In genomic region chrIV:8475030-8475679, ce11 we compare ENCODE assay signal across 5 worm cellular contexts.
TF ChIP-seq lines count a peak whose summit lies in the region.

No protein-coding gene starts in this region.

TF ChIP-seq in whole organism, L1 larva, 84 proteins besides CTCF, POLR2A, EP300 and RAD21 (continues in another document):
- no peak for TF ChIP-seq unc-62 (GFP tag; optimal IDR thresholded peaks at IDR 0.05; lab: Kevin White, UChicago)
- TF ChIP-seq jun-1 (tag; optimal IDR thresholded peaks at IDR 0.05; lab: Kevin White, UChicago), result no peak
- TF ChIP-seq ceh-90 (tag; optimal IDR thresholded peaks at IDR 0.05; lab: Kevin White, UChicago), result no peak
- TF ChIP-seq nhr-12 (tag; optimal IDR thresholded peaks at IDR 0.05; lab: Kevin White, UChicago), result no peak
- TF ChIP-seq egl-13 (tag; optimal IDR thresholded peaks at IDR 0.05; lab: Kevin White, UChicago), result no peak
- no peak for TF ChIP-seq irx-1 (tag; optimal IDR thresholded peaks at IDR 0.05; lab: Kevin White, UChicago)
- TF ChIP-seq alr-1 (tag; optimal IDR thresholded peaks at IDR 0.05; lab: Kevin White, UChicago; ENCODE audit: borderline replicate concordance), result no peak
- no peak for TF ChIP-seq ama-1 (optimal IDR thresholded peaks at IDR 0.05; lab: Kevin White, UChicago)
- no peak for TF ChIP-seq hpl-2 (GFP tag; optimal IDR thresholded peaks at IDR 0.05; lab: Kevin White, UChicago)
- TF ChIP-seq lin-14 (GFP tag; optimal IDR thresholded peaks at IDR 0.05; lab: Kevin White, UChicago), result peak; percentile 39
- no peak for TF ChIP-seq nhr-85 (tag; lab: Kevin White, UChicago)
- no peak for TF ChIP-seq lin-39 (tag; optimal IDR thresholded peaks at IDR 0.05; lab: Kevin White, UChicago)
- no peak for TF ChIP-seq ztf-11 (tag; optimal IDR thresholded peaks at IDR 0.05; lab: Kevin White, UChicago)
- no peak for TF ChIP-seq ztf-4 (tag; optimal IDR thresholded peaks at IDR 0.05; lab: Kevin White, UChicago)
- no peak for TF ChIP-seq unc-98 (GFP tag; IDR thresholded peaks at IDR 0.05; lab: Robert Waterston, UW)
- TF ChIP-seq vab-15 (tag; optimal IDR thresholded peaks at IDR 0.05; lab: Kevin White, UChicago), result no peak
- TF ChIP-seq lir-3 (tag; optimal IDR thresholded peaks at IDR 0.05; lab: Kevin White, UChicago; ENCODE audit: poor library complexity), result no peak
- no peak for TF ChIP-seq ets-5 (GFP tag; IDR thresholded peaks at IDR 0.05; lab: Robert Waterston, UW)
- no peak for TF ChIP-seq nhr-20 (tag; optimal IDR thresholded peaks at IDR 0.05; lab: Kevin White, UChicago)
- no peak for TF ChIP-seq unc-130 (tag; optimal IDR thresholded peaks at IDR 0.05; lab: Kevin White, UChicago)

TF ChIP-seq in whole organism, L2 larva, 48 proteins besides CTCF, POLR2A, EP300 and RAD21:
- peak; percentile 12 for TF ChIP-seq crh-2 (tag; optimal IDR thresholded peaks at IDR 0.05; lab: Kevin White, UChicago)
- peak; percentile 27 for TF ChIP-seq sma-3 (GFP tag; optimal IDR thresholded peaks at IDR 0.05; lab: Kevin White, UChicago)
- peak; percentile 84 for TF ChIP-seq fos-1 (tag; optimal IDR thresholded peaks at IDR 0.05; lab: Kevin White, UChicago)
- no peak for TF ChIP-seq mdl-1 (tag; optimal IDR thresholded peaks at IDR 0.05; lab: Kevin White, UChicago)
- peak; percentile 48 for TF ChIP-seq sma-9 (GFP tag; optimal IDR thresholded peaks at IDR 0.05; lab: Kevin White, UChicago)
- TF ChIP-seq sma-9 (tag; optimal IDR thresholded peaks at IDR 0.05; lab: Kevin White, UChicago), result no peak

TF ChIP-seq in whole organism, L3 larva, 47 proteins besides CTCF, POLR2A, EP300 and RAD21:
- no peak for TF ChIP-seq nhr-67 (tag; optimal IDR thresholded peaks at IDR 0.05; lab: Kevin White, UChicago)
- peak; percentile 82 for TF ChIP-seq elt-2 (tag; optimal IDR thresholded peaks at IDR 0.05; lab: Kevin White, UChicago)
- peak; percentile 22 for TF ChIP-seq snpc-4 (tag; optimal IDR thresholded peaks at IDR 0.05; lab: Kevin White, UChicago)
- TF ChIP-seq nfya-1 (tag; optimal IDR thresholded peaks at IDR 0.05; lab: Kevin White, UChicago; ENCODE audit: insufficient read depth), result no peak
- TF ChIP-seq pqm-1 (tag; optimal IDR thresholded peaks at IDR 0.05; lab: Kevin White, UChicago), result peak; percentile 63
- TF ChIP-seq ceh-16 (tag; optimal IDR thresholded peaks at IDR 0.05; lab: Kevin White, UChicago), result no peak
TF ChIP-seq in whole organism, L3 larva: peak in this region for 3.

TF ChIP-seq in whole organism, L4 larva, 104 proteins besides CTCF, POLR2A, EP300 and RAD21 (continues in another document):
- TF ChIP-seq lsy-2 (tag; optimal IDR thresholded peaks at IDR 0.05; lab: Kevin White, UChicago) (no peak), daf-16 (GFP tag; optimal IDR thresholded peaks at IDR 0.05; lab: Kevin White, UChicago) (no peak), daf-16 (tag; optimal IDR thresholded peaks at IDR 0.05; lab: Kevin White, UChicago) (no peak), ceh-62 (tag; optimal IDR thresholded peaks at IDR 0.05; lab: Kevin White, UChicago) (no peak), ces-1 (GFP tag; optimal IDR thresholded peaks at IDR 0.05; lab: Kevin White, UChicago) (no peak), T26A8.4 (GFP tag; IDR thresholded peaks at IDR 0.05; lab: Robert Waterston, UW) (no peak), tra-1 (GFP tag; IDR thresholded peaks at IDR 0.05; lab: Robert Waterston, UW) (no peak), hlh-11 (tag; optimal IDR thresholded peaks at IDR 0.05; lab: Kevin White, UChicago) (peak; percentile 47), sdz-12 (GFP tag; optimal IDR thresholded peaks at IDR 0.05; lab: Kevin White, UChicago) (no peak), ceh-82 (tag; optimal IDR thresholded peaks at IDR 0.05; lab: Kevin White, UChicago) (no peak), set-16 (GFP tag; IDR thresholded peaks at IDR 0.05; lab: Robert Waterston, UW) (no peak), spr-1 (tag; optimal IDR thresholded peaks at IDR 0.05; lab: Kevin White, UChicago) (no peak), lin-1 (GFP tag; IDR thresholded peaks at IDR 0.05; lab: Robert Waterston, UW) (no peak), nhr-102 (tag; optimal IDR thresholded peaks at IDR 0.05; lab: Kevin White, UChicago) (no peak), zip-2 (tag; optimal IDR thresholded peaks at IDR 0.05; lab: Kevin White, UChicago) (no peak), nhr-11 (tag; optimal IDR thresholded peaks at IDR 0.05; lab: Kevin White, UChicago) (no peak), gei-8 (GFP tag; optimal IDR thresholded peaks at IDR 0.05; lab: Kevin White, UChicago) (no peak), R02D3.7 (tag; optimal IDR thresholded peaks at IDR 0.05; lab: Kevin White, UChicago) (no peak), unc-62 (GFP tag; optimal IDR thresholded peaks at IDR 0.05 in 1 of 2; lab: Kevin White, UChicago) (peak in 1 of 2 experiments; percentile 96), unc-62 (tag; optimal IDR thresholded peaks at IDR 0.05; lab: Kevin White, UChicago) (no peak), ceh-28 (tag; optimal IDR thresholded peaks at IDR 0.05; lab: Kevin White, UChicago) (no peak), duxl-1 (tag; optimal IDR thresholded peaks at IDR 0.05; lab: Kevin White, UChicago; ENCODE audit: poor library complexity) (no peak), dmd-6 (GFP tag; IDR thresholded peaks at IDR 0.05; lab: Robert Waterston, UW) (peak; percentile 57; the same call in 1 of the 2 replicates), T20F7.1 (GFP tag; optimal IDR thresholded peaks at IDR 0.05; lab: Kevin White, UChicago) (no peak), ama-1 (optimal IDR thresholded peaks at IDR 0.05; lab: Kevin White, UChicago) (no peak), dmd-8 (GFP tag; IDR thresholded peaks at IDR 0.05; lab: Robert Waterston, UW) (no peak), mxl-3 (GFP tag; optimal IDR thresholded peaks at IDR 0.05; lab: Kevin White, UChicago) (peak; percentile 35), lin-29 (GFP tag; IDR thresholded peaks at IDR 0.05; lab: Robert Waterston, UW) (no peak), aha-1 (tag; lab: Kevin White, UChicago) (peak; percentile 94), F37D6.2 (tag; optimal IDR thresholded peaks at IDR 0.05; lab: Kevin White, UChicago) (no peak), daf-19 (GFP tag; conservative IDR thresholded peaks at IDR 0.05; lab: Robert Waterston, UW) (no peak), ceh-32 (tag; optimal IDR thresholded peaks at IDR 0.05; lab: Kevin White, UChicago; ENCODE audit: poor library complexity) (no peak), lin-39 (tag; optimal IDR thresholded peaks at IDR 0.05; lab: Kevin White, UChicago) (no peak), nhr-111 (GFP tag; optimal IDR thresholded peaks at IDR 0.05; lab: Kevin White, UChicago) (no peak)

TF ChIP-seq in whole organism, young adult, 124 proteins besides CTCF, POLR2A, EP300 and RAD21:
- no peak for TF ChIP-seq ztf-25 (GFP tag; IDR thresholded peaks at IDR 0.05; lab: Robert Waterston, UW)
- TF ChIP-seq madf-6 (GFP tag; IDR thresholded peaks at IDR 0.05; lab: Robert Waterston, UW), result no peak
- TF ChIP-seq dpl-1 (GFP tag; optimal IDR thresholded peaks at IDR 0.05; lab: Kevin White, UChicago), result no peak
- peak; percentile 86 for TF ChIP-seq nhr-80 (tag; optimal IDR thresholded peaks at IDR 0.05; lab: Kevin White, UChicago)
TF ChIP-seq in whole organism, young adult: peak in this region for 1.
